Worm (Caenorhabditis elegans) whole organism, mixed stage, embryonic: ENCODE data around the gene C05G5.2.

Experiments used
- blmp-1 ChIP-seq: fragments of 150-350 bp; optimal IDR thresholded peaks from 2 replicates; lab custom pipeline; 2014; ENCODE audit warnings: missing biosample characterization, missing genetic modification characterization
- cnd-1 ChIP-seq: fragments of 200-800 bp; sonication (Bioruptor generic); optimal IDR thresholded peaks from 2 replicates; lab custom pipeline; 2018; ENCODE audit warnings: mild to moderate bottlenecking, missing genetic modification characterization, missing compliant biosample characterization
- lin-32 ChIP-seq: fragments of 200-800 bp; sonication (Bioruptor generic); optimal IDR thresholded peaks from 2 replicates; lab custom pipeline; 2018; ENCODE audit warnings: mild to moderate bottlenecking, missing genetic modification characterization, missing compliant biosample characterization
- lsy-2 ChIP-seq: fragments of 150-350 bp; optimal IDR thresholded peaks from 2 replicates; lab custom pipeline; 2014; ENCODE audit warnings: missing biosample characterization, missing genetic modification characterization
- mab-5 ChIP-seq: fragments of 150-350 bp; optimal IDR thresholded peaks from 2 replicates; lab custom pipeline; 2014; ENCODE audit warnings: missing biosample characterization, missing genetic modification characterization
- snpc-4 ChIP-seq: fragments of 150-350 bp; optimal IDR thresholded peaks from 2 replicates; lab custom pipeline; 2014; ENCODE audit warnings: missing biosample characterization, missing genetic modification characterization
- tbx-8 ChIP-seq: fragments of 200-800 bp; sonication (Bioruptor generic); optimal IDR thresholded peaks from 2 replicates; lab custom pipeline; 2018; ENCODE audit warnings: mild to moderate bottlenecking, missing genetic modification characterization, moderate library complexity, missing compliant biosample characterization
- unc-62 ChIP-seq: fragments of 150-350 bp; optimal IDR thresholded peaks from 2 replicates; lab custom pipeline; 2014; ENCODE audit warnings: missing biosample characterization, missing genetic modification reagents, missing genetic modification characterization
- zip-8 ChIP-seq: fragments of 150-350 bp; optimal IDR thresholded peaks from 2 replicates; lab custom pipeline; 2014; ENCODE audit warnings: missing biosample characterization, missing genetic modification characterization

DNA sequence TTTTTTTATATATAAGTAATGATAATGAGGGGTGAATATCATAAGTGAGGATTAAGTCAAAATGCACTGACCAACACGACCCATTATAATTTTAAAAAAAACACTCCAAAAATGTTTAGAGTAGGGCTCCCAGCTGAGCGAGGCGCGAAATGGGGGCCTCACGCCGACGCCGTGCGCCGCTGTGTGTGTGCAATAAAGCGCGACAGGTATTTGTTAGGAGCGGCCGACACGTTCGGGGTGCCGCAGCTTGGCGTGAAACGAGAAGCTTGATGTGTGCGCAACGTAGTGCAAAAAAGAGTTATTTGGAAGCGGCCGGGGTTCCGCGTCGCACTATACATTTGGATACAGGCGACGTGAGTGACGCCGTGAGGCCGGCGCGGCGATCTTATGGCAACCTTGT lies 22.2 kb upstream of the C05G5.2 start:
- TF ChIP-seq snpc-4 (tag; lab: Kevin White, UChicago) (no peak), zip-8 (tag; lab: Kevin White, UChicago) (no peak), mab-5 (tag; lab: Kevin White, UChicago) (no peak), tbx-8 (GFP tag; lab: Kevin White, UChicago) (no peak), lin-32 (GFP tag; lab: Kevin White, UChicago) (no peak), cnd-1 (no peak), blmp-1 (tag; lab: Kevin White, UChicago) (no peak), lsy-2 (tag; lab: Kevin White, UChicago) (no peak), unc-62 (GFP tag; lab: Kevin White, UChicago) (no peak)
